Worm (Caenorhabditis elegans) whole organism, midembryonic: ENCODE results near the gene F49E8.6.

ENCODE experiments used
- T22C8.4 ChIP-seq: fragments of 200-800 bp; sonication (Bioruptor generic); IDR thresholded peaks from 2 replicates; pipeline ENCODE4 v1.3.6; 2022; ENCODE audit warnings: missing genetic modification characterization, missing compliant biosample characterization
- cog-1 ChIP-seq: sonication (generic microtip); optimal IDR thresholded peaks from 2 replicates; lab custom pipeline; 2016; ENCODE audit warnings: missing genetic modification characterization, missing compliant biosample characterization
- flt-1 ChIP-seq: fragments of 200-800 bp; sonication (Bioruptor generic); IDR thresholded peaks from 2 replicates; pipeline ENCODE4 v1.3.6; 2022; ENCODE audit warnings: missing genetic modification characterization, missing compliant biosample characterization
- klf-2 ChIP-seq: fragments of 200-800 bp; sonication (Bioruptor generic); conservative IDR thresholded peaks from 2 replicates; pipeline ENCODE4 v1.3.6; 2022; ENCODE audit warnings: missing genetic modification reagents, missing genetic modification characterization, missing compliant biosample characterization
- med-1 ChIP-seq: sonication (generic microtip); optimal IDR thresholded peaks from 2 replicates; lab custom pipeline; 2017; ENCODE audit warnings: missing genetic modification characterization, mild to moderate bottlenecking, missing compliant biosample characterization, antibody characterized with exemption, missing genetic modification reagents; ENCODE audit not compliant: insufficient read depth
- ref-1 ChIP-seq: fragments of 200-800 bp; sonication (Bioruptor generic); conservative IDR thresholded peaks from 2 replicates; pipeline ENCODE4 v1.3.6; 2022; ENCODE audit warnings: missing genetic modification reagents, missing genetic modification characterization, missing compliant biosample characterization
- tab-1 ChIP-seq: fragments of 200-800 bp; sonication (Bioruptor generic); IDR thresholded peaks from 2 replicates; pipeline ENCODE4 v1.3.6; 2022; ENCODE audit warnings: missing genetic modification characterization, missing compliant biosample characterization
- ztf-23 ChIP-seq: fragments of 200-800 bp; sonication (Bioruptor generic); IDR thresholded peaks from 2 replicates; pipeline ENCODE4 v1.3.6; 2022; ENCODE audit warnings: missing genetic modification reagents, missing genetic modification characterization, missing compliant biosample characterization
- ztf-29 ChIP-seq: fragments of 200-800 bp; sonication (Bioruptor generic); IDR thresholded peaks from 2 replicates; pipeline ENCODE4 v1.3.6; 2022; ENCODE audit warnings: missing genetic modification reagents, missing genetic modification characterization, missing compliant biosample characterization

The F49E8.6 gene

ce11 chrIV:7549844-7550243 lies 4.6 kb downstream of the F49E8.6 start:
- TF ChIP-seq ref-1 (no peak), T22C8.4 (GFP tag; lab: Robert Waterston, UW) (no peak), tab-1 (GFP tag; lab: Robert Waterston, UW) (no peak), med-1 (GFP tag; lab: Kevin White, UChicago) (no peak), ztf-29 (GFP tag; lab: Robert Waterston, UW) (no peak), flt-1 (GFP tag; lab: Robert Waterston, UW) (no peak), klf-2 (GFP tag; lab: Robert Waterston, UW) (no peak), ztf-23 (no peak), cog-1 (tag; lab: Kevin White, UChicago) (no peak)

- TF ChIP-seq ztf-29 (GFP tag; lab: Robert Waterston, UW), result no peak
These were observed 6.5 kb downstream of the F49E8.6 start, which contains the start of the genes cdd-2 and oef-1 for ce11 chrIV:7547843-7548578. cdd-2 (minus strand) TSS chrIV:7547893. oef-1 (plus strand) TSS chrIV:7548417.

- TF ChIP-seq cog-1 (tag; lab: Kevin White, UChicago), result no peak
- no peak for TF ChIP-seq tab-1 (GFP tag; lab: Robert Waterston, UW)
- no peak for TF ChIP-seq T22C8.4 (GFP tag; lab: Robert Waterston, UW)
- no peak for TF ChIP-seq ztf-29 (GFP tag; lab: Robert Waterston, UW)
- TF ChIP-seq med-1 (GFP tag; lab: Kevin White, UChicago), result no peak
- TF ChIP-seq ztf-23, result no peak
- no peak for TF ChIP-seq flt-1 (GFP tag; lab: Robert Waterston, UW)
- no peak for TF ChIP-seq klf-2 (GFP tag; lab: Robert Waterston, UW)
- no peak for TF ChIP-seq ref-1
These were observed 10.8 kb downstream of the F49E8.6 start for ce11 chrIV:7543662-7544061.

ce11 chrIV:7542485-7543001 lies 11.9 kb downstream of the F49E8.6 start, which contains the start of gene R05G6.10:
R05G6.10 (minus strand) TSS chrIV:7542535.
- no peak for TF ChIP-seq med-1 (GFP tag; lab: Kevin White, UChicago)
- TF ChIP-seq T22C8.4 (GFP tag; lab: Robert Waterston, UW), result no peak
- no peak for TF ChIP-seq klf-2 (GFP tag; lab: Robert Waterston, UW)
- no peak for TF ChIP-seq cog-1 (tag; lab: Kevin White, UChicago)
- TF ChIP-seq ref-1, result no peak
- TF ChIP-seq tab-1 (GFP tag; lab: Robert Waterston, UW), result no peak
- no peak for TF ChIP-seq ztf-23

ce11 chrIV:7532360-7532759 lies 22.1 kb downstream of the F49E8.6 start, which contains the start of gene R05G6.1:
R05G6.1 (plus strand) TSS chrIV:7532660.
- no peak for TF ChIP-seq flt-1 (GFP tag; lab: Robert Waterston, UW)
- TF ChIP-seq tab-1 (GFP tag; lab: Robert Waterston, UW), result no peak

ce11 chrIV:7530226-7531070 lies 24.0 kb downstream of the F49E8.6 start:
- TF ChIP-seq flt-1 (GFP tag; lab: Robert Waterston, UW) (no peak), T22C8.4 (GFP tag; lab: Robert Waterston, UW) (no peak), cog-1 (tag; lab: Kevin White, UChicago) (no peak), tab-1 (GFP tag; lab: Robert Waterston, UW) (no peak)

ce11 chrIV:7523744-7524143 lies 30.7 kb downstream of the F49E8.6 start:
- no peak for TF ChIP-seq klf-2 (GFP tag; lab: Robert Waterston, UW)
- TF ChIP-seq ref-1, result no peak
- TF ChIP-seq ztf-29 (GFP tag; lab: Robert Waterston, UW), result no peak
- TF ChIP-seq T22C8.4 (GFP tag; lab: Robert Waterston, UW), result no peak
- TF ChIP-seq flt-1 (GFP tag; lab: Robert Waterston, UW), result no peak
- no peak for TF ChIP-seq ztf-23
- TF ChIP-seq cog-1 (tag; lab: Kevin White, UChicago), result no peak
- TF ChIP-seq med-1 (GFP tag; lab: Kevin White, UChicago), result no peak
- no peak for TF ChIP-seq tab-1 (GFP tag; lab: Robert Waterston, UW)

- TF ChIP-seq ztf-23 (no peak), ztf-29 (GFP tag; lab: Robert Waterston, UW) (no peak), tab-1 (GFP tag; lab: Robert Waterston, UW) (no peak), klf-2 (GFP tag; lab: Robert Waterston, UW) (no peak), med-1 (GFP tag; lab: Kevin White, UChicago) (no peak), cog-1 (tag; lab: Kevin White, UChicago) (no peak), T22C8.4 (GFP tag; lab: Robert Waterston, UW) (no peak), ref-1 (no peak), flt-1 (GFP tag; lab: Robert Waterston, UW) (no peak)
These were observed 32.9 kb downstream of the F49E8.6 start for ce11 chrIV:7521591-7521990.

- no peak for TF ChIP-seq med-1 (GFP tag; lab: Kevin White, UChicago)
- TF ChIP-seq ztf-23, result no peak
- no peak for TF ChIP-seq flt-1 (GFP tag; lab: Robert Waterston, UW)
- no peak for TF ChIP-seq klf-2 (GFP tag; lab: Robert Waterston, UW)
- TF ChIP-seq cog-1 (tag; lab: Kevin White, UChicago), result no peak
- no peak for TF ChIP-seq tab-1 (GFP tag; lab: Robert Waterston, UW)
- TF ChIP-seq ztf-29 (GFP tag; lab: Robert Waterston, UW), result no peak
- no peak for TF ChIP-seq ref-1
- no peak for TF ChIP-seq T22C8.4 (GFP tag; lab: Robert Waterston, UW)
These were observed 33.6 kb downstream of the F49E8.6 start for ce11 chrIV:7520841-7521240.
